In the genomic region with DNA sequence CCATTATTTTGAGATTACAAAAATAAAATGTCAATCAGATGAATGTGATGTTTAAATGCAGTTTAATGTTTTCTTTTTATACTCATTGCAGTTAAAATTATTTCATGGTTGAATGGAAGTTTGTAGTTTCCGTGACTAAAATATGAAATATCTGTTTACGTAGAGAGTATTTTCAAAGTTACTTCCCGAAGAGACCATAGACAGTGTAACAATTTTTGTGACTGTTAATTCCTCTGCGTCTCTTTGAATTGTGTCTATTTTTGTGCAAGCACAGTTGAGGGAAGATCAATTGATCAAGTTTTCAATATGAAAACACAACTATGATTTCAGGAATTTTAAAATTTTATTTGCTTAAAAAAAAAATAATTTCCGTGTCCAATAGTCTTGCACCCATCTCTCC, we compare ENCODE assay signal across 1 worm cellular context.
TF ChIP-seq lines count a peak whose summit lies in the region.

TSS of gene F25D1.5 (minus strand) at position 35 of the 400 bp plus-strand sequence.

TF ChIP-seq in whole organism, L1 larva, 84 proteins besides CTCF, POLR2A, EP300 and RAD21 (continued from another document):
- TF ChIP-seq nhr-71 (tag; optimal IDR thresholded peaks at IDR 0.05; lab: Kevin White, UChicago) (no peak), hpl-2 (GFP tag; optimal IDR thresholded peaks at IDR 0.05; lab: Kevin White, UChicago) (no peak), lin-13 (GFP tag; optimal IDR thresholded peaks at IDR 0.05; lab: Kevin White, UChicago) (no peak), nhr-237 (tag; optimal IDR thresholded peaks at IDR 0.05; lab: Kevin White, UChicago) (no peak), F16B12.6 (tag; optimal IDR thresholded peaks at IDR 0.05; lab: Kevin White, UChicago) (no peak), hlh-17 (GFP tag; optimal IDR thresholded peaks at IDR 0.05; lab: Kevin White, UChicago; ENCODE audit: borderline replicate concordance) (no peak), aha-1 (tag; optimal IDR thresholded peaks at IDR 0.05; lab: Kevin White, UChicago) (no peak), C04F5.9 (tag; optimal IDR thresholded peaks at IDR 0.05; lab: Kevin White, UChicago) (no peak), unc-130 (tag; optimal IDR thresholded peaks at IDR 0.05; lab: Kevin White, UChicago) (no peak)
TF ChIP-seq in whole organism, L1 larva: peak in this region for 6.
